Worm (Caenorhabditis elegans): ENCODE measurements around the gene nas-10.

DNA sequence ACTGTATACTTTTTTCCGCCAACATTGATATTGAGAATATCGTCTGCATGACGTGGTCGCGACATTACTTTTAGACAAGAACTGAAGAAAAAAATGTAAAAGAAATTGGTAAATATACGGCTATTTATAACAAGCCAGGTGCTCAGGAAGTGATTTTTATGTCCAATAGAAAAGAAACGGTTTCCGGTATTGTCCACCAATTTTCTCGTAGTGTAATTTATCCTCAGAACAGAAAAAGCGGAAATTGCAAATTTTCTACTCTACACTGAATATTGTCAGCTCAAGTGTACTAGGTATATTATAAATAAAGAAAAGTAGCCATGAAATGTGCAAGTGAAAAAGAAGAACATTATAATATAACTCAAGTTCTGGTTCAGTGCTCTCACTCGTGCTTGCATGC lies 35.9 kb upstream of the nas-10 start, which contains the start of gene F59F3.6:
- no peak for TF ChIP-seq tab-1 (GFP tag; IDR thresholded peaks at IDR 0.05)
- TF ChIP-seq ztf-29 (GFP tag; IDR thresholded peaks at IDR 0.05), result no peak
- no peak for TF ChIP-seq flt-1 (GFP tag; IDR thresholded peaks at IDR 0.05)
- TF ChIP-seq med-1 (GFP tag; optimal IDR thresholded peaks at IDR 0.05; ENCODE audit: insufficient read depth), result no peak
- TF ChIP-seq klf-2 (GFP tag; conservative IDR thresholded peaks at IDR 0.05), result no peak
- TF ChIP-seq cog-1 (tag; optimal IDR thresholded peaks at IDR 0.05), result no peak

All from whole organism, midembryonic.